Worm (Caenorhabditis elegans) whole organism, L4/young adult: Measurements from ENCODE around the gene W01B6.3.
"Not testable (repeated sequence)": the region's sequence is repeated elsewhere in the genome, so short reads cannot be mapped to it uniquely, and the experiment has no call there.

Experiments used
- W03F9.2 ChIP-seq: fragments of 150-350 bp; optimal IDR thresholded peaks from 2 replicates; lab custom pipeline; 2014; ENCODE audit warnings: missing biosample characterization, missing genetic modification characterization
- dao-5 ChIP-seq: sonication (generic microtip); optimal IDR thresholded peaks from 2 replicates; lab custom pipeline; 2016; ENCODE audit warnings: missing genotype, missing genetic modification characterization, moderate library complexity, missing compliant biosample characterization
- him-1 ChIP-seq: sonication (generic microtip); optimal IDR thresholded peaks from 2 replicates; lab custom pipeline; 2016; ENCODE audit warnings: missing genotype, missing genetic modification reagents, missing genetic modification characterization, missing compliant biosample characterization

Gene W01B6.3

ce11 chrIV:10053550-10053949, 18.9 kb downstream of the W01B6.3 start, which contains the start of gene srv-12:
Gene srv-12 (minus strand): TSS chrIV:10053650.
- TF ChIP-seq him-1 (no peak), W03F9.2 (tag; lab: Kevin White, UChicago) (no peak), dao-5 (tag; lab: Kevin White, UChicago) (no peak)

DNA sequence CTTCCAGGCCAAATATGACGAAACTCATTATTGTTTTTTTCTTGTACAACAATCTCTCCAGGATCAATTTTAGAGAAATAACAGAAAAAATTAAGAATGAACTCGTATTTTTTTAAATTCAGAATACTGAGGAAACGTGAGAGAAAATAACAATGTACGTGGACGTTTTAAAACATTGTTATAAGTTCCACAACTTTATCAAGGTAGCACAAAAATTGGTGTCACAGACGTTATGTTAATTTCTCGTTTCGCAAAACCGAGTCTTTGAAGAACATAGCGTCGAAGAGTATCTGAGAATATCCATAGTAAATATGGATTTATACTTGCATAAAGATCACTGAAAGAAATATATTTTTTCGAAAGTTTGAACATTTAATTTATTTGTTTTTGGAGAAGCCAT, 21.3 kb downstream of the W01B6.3 start, which contains the start of gene T04B2.8:
TSS of gene T04B2.8 (minus strand) at position 101 of the 400 bp plus-strand sequence.
- TF ChIP-seq W03F9.2 (tag; lab: Kevin White, UChicago): no peak
- no peak for TF ChIP-seq dao-5 (tag; lab: Kevin White, UChicago)
- no peak for TF ChIP-seq him-1

ce11 chrIV:10048268-10048667, 24.2 kb downstream of the W01B6.3 start:
- no peak for TF ChIP-seq dao-5 (tag; lab: Kevin White, UChicago)
- TF ChIP-seq W03F9.2 (tag; lab: Kevin White, UChicago): no peak
- no peak for TF ChIP-seq him-1

ce11 chrIV:10047108-10047507, 25.3 kb downstream of the W01B6.3 start, which contains the start of gene T04B2.3:
Gene T04B2.3 (plus strand): TSS chrIV:10047408.
- TF ChIP-seq dao-5 (tag; lab: Kevin White, UChicago) (no peak), him-1 (no peak), W03F9.2 (tag; lab: Kevin White, UChicago) (no peak)

- TF ChIP-seq him-1 (no peak), dao-5 (tag; lab: Kevin White, UChicago) (no peak), W03F9.2 (tag; lab: Kevin White, UChicago) (no peak)
Observed at ce11 chrIV:10046005-10046404, 26.4 kb downstream of the W01B6.3 start.

- no peak for TF ChIP-seq dao-5 (tag; lab: Kevin White, UChicago)
- no peak for TF ChIP-seq W03F9.2 (tag; lab: Kevin White, UChicago)
- no peak for TF ChIP-seq him-1
Observed at ce11 chrIV:10042881-10043280, 29.5 kb downstream of the W01B6.3 start, which contains the start of gene frk-1. Gene frk-1 (plus strand): TSS chrIV:10043181.

DNA sequence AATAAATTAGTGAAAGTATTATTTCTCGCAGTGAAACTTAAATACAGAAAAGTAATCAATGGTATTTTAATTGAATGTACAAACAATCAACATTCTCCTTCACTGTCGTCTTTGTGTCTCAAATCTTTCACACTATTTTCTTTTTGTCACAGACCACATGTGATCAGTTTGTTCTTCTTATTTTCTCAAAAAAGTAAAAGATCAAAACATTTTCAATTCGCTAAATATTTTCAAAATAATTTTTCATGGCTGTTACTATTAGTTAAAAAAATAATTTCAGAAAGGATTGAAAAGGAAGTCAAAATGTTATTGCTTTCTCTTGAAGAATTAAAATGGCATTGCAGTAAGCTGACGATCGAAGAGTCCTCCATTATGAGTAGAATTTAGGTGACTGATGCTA, 31.6 kb downstream of the W01B6.3 start, which contains the start of gene dhs-31:
TSS of gene dhs-31 (minus strand) at position 101 of the 400 bp plus-strand sequence.
- no peak for TF ChIP-seq W03F9.2 (tag; lab: Kevin White, UChicago)
- TF ChIP-seq dao-5 (tag; lab: Kevin White, UChicago): no peak
- no peak for TF ChIP-seq him-1

- TF ChIP-seq dao-5 (tag; lab: Kevin White, UChicago) (no peak), W03F9.2 (tag; lab: Kevin White, UChicago) (no peak), him-1 (no peak)
Observed at ce11 chrIV:10036966-10037365, 35.5 kb downstream of the W01B6.3 start, which contains the start of gene F44D12.10. Gene F44D12.10 (minus strand): TSS chrIV:10037066.

DNA sequence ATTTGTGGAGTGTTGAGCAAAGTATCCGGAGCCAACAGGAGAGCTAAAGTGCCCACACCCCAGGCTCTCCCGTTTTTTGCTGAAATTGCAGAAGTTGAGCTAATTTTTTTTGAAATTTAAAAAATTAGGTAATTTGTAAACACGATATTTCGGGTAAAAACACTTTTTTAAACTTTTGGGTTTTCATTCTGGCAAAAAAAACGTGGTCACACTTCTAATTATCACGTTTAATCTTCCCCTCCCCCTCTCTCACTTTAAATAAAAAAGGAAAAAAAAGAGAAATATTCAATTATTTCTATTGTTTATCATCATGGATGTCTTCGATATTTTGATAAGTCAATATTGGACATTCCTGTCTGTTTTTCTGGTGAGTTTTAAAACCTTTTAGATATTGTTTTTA, 39.4 kb downstream of the W01B6.3 start, which contains the start of gene F44D12.6:
TSS of gene F44D12.6 (plus strand) at position 301 of the 400 bp plus-strand sequence.
- no peak for TF ChIP-seq him-1
- no peak for TF ChIP-seq W03F9.2 (tag; lab: Kevin White, UChicago)
- TF ChIP-seq dao-5 (tag; lab: Kevin White, UChicago): no peak

- TF ChIP-seq dao-5 (tag; lab: Kevin White, UChicago); W03F9.2 (tag; lab: Kevin White, UChicago); him-1: not testable (repeated sequence)
Observed at ce11 chrIV:10028779-10029178, 43.6 kb downstream of the W01B6.3 start, which contains the start of the genes F44D12.16 and msd-2. Gene F44D12.16 (plus strand): TSS chrIV:10029079. Gene msd-2 (plus strand): TSS chrIV:10029083.

DNA sequence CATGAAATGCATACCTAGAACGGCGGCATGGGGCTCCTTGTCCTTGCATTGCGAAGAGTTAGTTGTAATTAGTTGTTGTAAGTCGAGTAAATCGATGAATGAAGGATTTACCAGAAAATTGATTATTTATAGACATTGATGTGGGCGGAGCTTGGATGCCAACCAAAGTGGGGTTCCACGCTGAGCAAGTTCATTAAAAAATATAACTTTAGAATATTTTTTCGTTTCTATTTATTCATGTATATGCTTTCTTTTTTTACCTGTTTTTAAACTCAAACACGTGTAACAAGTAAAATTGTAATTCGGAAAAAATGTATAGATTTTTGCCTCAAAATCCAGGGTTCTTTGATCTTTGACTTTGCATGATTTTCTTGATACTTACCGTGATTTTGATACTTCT, 44.9 kb downstream of the W01B6.3 start, which contains the start of gene gipc-2:
TSS of gene gipc-2 (minus strand) at position 101 of the 400 bp plus-strand sequence.
- TF ChIP-seq him-1: no peak
- TF ChIP-seq W03F9.2 (tag; lab: Kevin White, UChicago): no peak
- no peak for TF ChIP-seq dao-5 (tag; lab: Kevin White, UChicago)

ce11 chrIV:10026129-10026528, 46.3 kb downstream of the W01B6.3 start:
- no peak for TF ChIP-seq W03F9.2 (tag; lab: Kevin White, UChicago)
- TF ChIP-seq him-1: no peak
- no peak for TF ChIP-seq dao-5 (tag; lab: Kevin White, UChicago)

DNA sequence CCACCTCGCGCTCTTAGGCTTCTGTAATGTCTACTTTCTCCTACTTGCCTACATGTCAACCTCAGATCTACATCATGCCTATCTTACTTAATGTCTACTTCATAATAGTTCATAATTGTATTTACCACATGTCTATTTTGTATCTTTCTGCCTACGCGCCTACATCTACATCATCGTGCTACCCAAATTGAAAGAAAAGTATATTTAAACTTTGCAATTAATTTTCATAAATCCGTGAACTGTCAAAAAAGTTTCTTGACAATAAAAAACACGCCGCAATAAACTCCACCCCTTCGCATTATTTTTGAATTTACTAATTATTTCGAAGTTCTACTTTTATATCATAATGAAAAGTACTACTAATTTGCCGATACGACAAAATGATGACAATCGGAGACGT, 49.4 kb downstream of the W01B6.3 start, which contains the start of gene F44D12.8:
TSS of gene F44D12.8 (plus strand) at position 301 of the 400 bp plus-strand sequence.
- no peak for TF ChIP-seq dao-5 (tag; lab: Kevin White, UChicago)
- no peak for TF ChIP-seq W03F9.2 (tag; lab: Kevin White, UChicago)
- TF ChIP-seq him-1: no peak

- TF ChIP-seq W03F9.2 (tag; lab: Kevin White, UChicago) (no peak), dao-5 (tag; lab: Kevin White, UChicago) (no peak), him-1 (no peak)
Observed at ce11 chrIV:10021283-10021682, 51.1 kb downstream of the W01B6.3 start, which contains the start of gene F44D12.19. Gene F44D12.19 (plus strand): TSS chrIV:10021583.
